Comparison of ENCODE assay signal across 2 fruit fly cellular contexts in genomic region chr3L:1247627-1248295, dm6.
TF ChIP-seq lines count a peak whose summit lies in the region.

Gene Psf1, minus strand, starts transcription at chr3L:1247677.
Gene Sac1, plus strand, starts transcription at chr3L:1247817.

TF ChIP-seq in whole organism, embryonic, 481 proteins besides CTCF, POLR2A, EP300 and RAD21 (continued from another document and continues in another):
- TF ChIP-seq B-H2 (GFP tag; optimal IDR thresholded peaks at IDR 0.05; lab: Kevin White, UChicago) (no peak), CG10462 (GFP tag; optimal IDR thresholded peaks at IDR 0.05; lab: Kevin White, UChicago) (no peak), CG4730 (GFP tag; IDR thresholded peaks at IDR 0.05; lab: Robert Waterston, UW) (no peak), CG14050 (GFP tag; IDR thresholded peaks at IDR 0.05; lab: Robert Waterston, UW) (no peak), HLHmδ (GFP tag; optimal IDR thresholded peaks at IDR 0.05; lab: Kevin White, UChicago) (no peak), Opbp (GFP tag; IDR thresholded peaks at IDR 0.05; lab: Robert Waterston, UW; ENCODE audit: partially characterized antibody) (peak; percentile 73), CG43689 (GFP tag; IDR thresholded peaks at IDR 0.05; lab: Robert Waterston, UW) (no peak), B-H1 (GFP tag; IDR thresholded peaks at IDR 0.05; lab: Robert Waterston, UW) (no peak), C15 (GFP tag; IDR thresholded peaks at IDR 0.05; lab: Robert Waterston, UW) (no peak), CG7372 (GFP tag; IDR thresholded peaks at IDR 0.05; lab: Robert Waterston, UW) (no peak), bsh (GFP tag; optimal IDR thresholded peaks at IDR 0.05; lab: Kevin White, UChicago) (peak in 1 of 2 experiments; percentile 22), peb (GFP tag; IDR thresholded peaks at IDR 0.05; lab: Robert Waterston, UW) (no peak), aop (GFP tag; IDR thresholded peaks at IDR 0.05; lab: Robert Waterston, UW) (no peak), gcm (GFP tag; optimal IDR thresholded peaks at IDR 0.05; lab: Kevin White, UChicago) (no peak), vnd (GFP tag; IDR thresholded peaks at IDR 0.05; lab: Robert Waterston, UW; ENCODE audit: partially characterized antibody) (peak; percentile 82), CG11398 (GFP tag; optimal IDR thresholded peaks at IDR 0.05; lab: Kevin White, UChicago) (no peak), corto (GFP tag; optimal IDR thresholded peaks at IDR 0.05; lab: Kevin White, UChicago) (no peak), CG2199 (GFP tag; IDR thresholded peaks at IDR 0.05; lab: Robert Waterston, UW) (no peak), CG2678 (tag; optimal IDR thresholded peaks at IDR 0.05; lab: Kevin White, UChicago) (peak; percentile 48), Hmx (GFP tag; optimal IDR thresholded peaks at IDR 0.05; lab: Kevin White, UChicago) (no peak), sna (GFP tag; IDR thresholded peaks at IDR 0.05; lab: Robert Waterston, UW; ENCODE audit: partially characterized antibody) (peak; percentile 86), CG9932 (GFP tag; IDR thresholded peaks at IDR 0.05; lab: Robert Waterston, UW) (peak; percentile 68; the same call in 1 of the 2 replicates), CG2875 (GFP tag; optimal IDR thresholded peaks at IDR 0.05; lab: Kevin White, UChicago) (no peak), CG17912 (GFP tag; optimal IDR thresholded peaks at IDR 0.05; lab: Kevin White, UChicago) (no peak), ro (GFP tag; IDR thresholded peaks at IDR 0.05; lab: Robert Waterston, UW) (no peak), CG14965 (GFP tag; optimal IDR thresholded peaks at IDR 0.05; lab: Kevin White, UChicago; ENCODE audit: borderline replicate concordance) (no peak), run (tag; optimal IDR thresholded peaks at IDR 0.05; lab: Kevin White, UChicago) (no peak), gsb-n (tag; optimal IDR thresholded peaks at IDR 0.05; lab: Kevin White, UChicago) (no peak), lilli (GFP tag; optimal IDR thresholded peaks at IDR 0.05; lab: Kevin White, UChicago) (peak; percentile 76), p53 (GFP tag; optimal IDR thresholded peaks at IDR 0.05; lab: Kevin White, UChicago) (peak; percentile 17), jumu (GFP tag; optimal IDR thresholded peaks at IDR 0.05; lab: Kevin White, UChicago) (peak; percentile 57), CG7839 (tag; optimal IDR thresholded peaks at IDR 0.05; lab: Kevin White, UChicago) (peak; percentile 36), CG4360 (GFP tag; IDR thresholded peaks at IDR 0.05; lab: Robert Waterston, UW) (no peak), CG13624 (GFP tag; optimal IDR thresholded peaks at IDR 0.05; lab: Kevin White, UChicago) (peak; percentile 73), CG9437 (GFP tag; optimal IDR thresholded peaks at IDR 0.05; lab: Kevin White, UChicago) (peak; percentile 50), Bgb (GFP tag; IDR thresholded peaks at IDR 0.05; lab: Robert Waterston, UW; ENCODE audit: partially characterized antibody) (peak; percentile 78), ken (GFP tag; IDR thresholded peaks at IDR 0.05; lab: Robert Waterston, UW) (no peak; the same call in 2 of the 3 replicates), bbx (GFP tag; IDR thresholded peaks at IDR 0.05; lab: Robert Waterston, UW; ENCODE audit: partially characterized antibody) (peak; percentile 68), Asciz (GFP tag; optimal IDR thresholded peaks at IDR 0.05; lab: Kevin White, UChicago) (no peak), fd96Cb (tag; optimal IDR thresholded peaks at IDR 0.05; lab: Kevin White, UChicago) (no peak), ara (GFP tag; IDR thresholded peaks at IDR 0.05; lab: Robert Waterston, UW) (no peak), CG17802 (tag; optimal IDR thresholded peaks at IDR 0.05; lab: Kevin White, UChicago) (peak; percentile 74), nau (GFP tag; optimal IDR thresholded peaks at IDR 0.05; lab: Kevin White, UChicago) (no peak), Poxn (GFP tag; IDR thresholded peaks at IDR 0.05; lab: Robert Waterston, UW) (no peak), CG5953 (GFP tag; IDR thresholded peaks at IDR 0.05; lab: Robert Waterston, UW) (no peak), CG32772 (GFP tag; IDR thresholded peaks at IDR 0.05; lab: Robert Waterston, UW) (no peak), Scr (GFP tag; IDR thresholded peaks at IDR 0.05; lab: Robert Waterston, UW; ENCODE audit: partially characterized antibody) (peak; percentile 95), Chrac-16 (GFP tag; optimal IDR thresholded peaks at IDR 0.05; lab: Kevin White, UChicago) (peak; percentile 51), h (optimal IDR thresholded peaks at IDR 0.05; lab: Kevin White, UChicago) (no peak), insv (GFP tag; optimal IDR thresholded peaks at IDR 0.05; lab: Kevin White, UChicago) (peak in 1 of 2 experiments; percentile 27), CG12155 (GFP tag; optimal IDR thresholded peaks at IDR 0.05; lab: Kevin White, UChicago) (peak; percentile 70), klu (GFP tag; IDR thresholded peaks at IDR 0.05; lab: Robert Waterston, UW) (no peak; the same call in 1 of the 2 replicates), CG13123 (GFP tag; optimal IDR thresholded peaks at IDR 0.05; lab: Kevin White, UChicago) (no peak), CG16813 (GFP tag; IDR thresholded peaks at IDR 0.05; lab: Robert Waterston, UW; ENCODE audit: partially characterized antibody) (peak; percentile 91), pan (optimal IDR thresholded peaks at IDR 0.05; lab: Kevin White, UChicago) (no peak), pan (GFP tag; optimal IDR thresholded peaks at IDR 0.05 in 1 of 2, IDR thresholded peaks at IDR 0.05 in 1 of 2) (peak in 1 of 2 experiments; percentile 13), Nf-YB (GFP tag; optimal IDR thresholded peaks at IDR 0.05; lab: Kevin White, UChicago) (no peak), ap (GFP tag; IDR thresholded peaks at IDR 0.05; lab: Robert Waterston, UW) (no peak), oc (tag; optimal IDR thresholded peaks at IDR 0.05; lab: Kevin White, UChicago) (no peak), lab (GFP tag; optimal IDR thresholded peaks at IDR 0.05; lab: Kevin White, UChicago) (peak; percentile 49), CG9817 (tag; optimal IDR thresholded peaks at IDR 0.05; lab: Kevin White, UChicago) (peak; percentile 57), CG16779 (GFP tag; IDR thresholded peaks at IDR 0.05; lab: Robert Waterston, UW) (no peak), ftz-f1 (GFP tag; optimal IDR thresholded peaks at IDR 0.05; lab: Kevin White, UChicago) (no peak), Mes4 (GFP tag; optimal IDR thresholded peaks at IDR 0.05; lab: Kevin White, UChicago) (peak; percentile 35), CG11085 (GFP tag; IDR thresholded peaks at IDR 0.05; lab: Robert Waterston, UW) (no peak; the same call in 1 of the 2 replicates), Rx (GFP tag; IDR thresholded peaks at IDR 0.05; lab: Robert Waterston, UW) (no peak)

TF ChIP-seq in whole organism, prepupa, 60 proteins besides CTCF, POLR2A, EP300 and RAD21 (continued from another document):
- peak; percentile 32 for TF ChIP-seq lz (GFP tag; optimal IDR thresholded peaks at IDR 0.05; lab: Kevin White, UChicago)
- peak; percentile 35 for TF ChIP-seq CG32006 (GFP tag; optimal IDR thresholded peaks at IDR 0.05; lab: Kevin White, UChicago)
- no peak for TF ChIP-seq Eip75B (GFP tag; optimal IDR thresholded peaks at IDR 0.05; lab: Kevin White, UChicago)
- peak; percentile 72 for TF ChIP-seq Hr39 (GFP tag; optimal IDR thresholded peaks at IDR 0.05; lab: Kevin White, UChicago)
- TF ChIP-seq CG6808 (GFP tag; optimal IDR thresholded peaks at IDR 0.05; lab: Kevin White, UChicago): no peak
- peak; percentile 50 for TF ChIP-seq pdm3 (GFP tag; optimal IDR thresholded peaks at IDR 0.05; lab: Kevin White, UChicago)
- no peak for TF ChIP-seq dsx (GFP tag; optimal IDR thresholded peaks at IDR 0.05; lab: Kevin White, UChicago; ENCODE audit: poor library complexity, severe bottlenecking)
- TF ChIP-seq CG6792 (GFP tag; optimal IDR thresholded peaks at IDR 0.05; lab: Kevin White, UChicago): no peak
- peak; percentile 27 for TF ChIP-seq topi (GFP tag; optimal IDR thresholded peaks at IDR 0.05; lab: Kevin White, UChicago)
- peak; percentile 34 for TF ChIP-seq CG10631 (GFP tag; optimal IDR thresholded peaks at IDR 0.05; lab: Kevin White, UChicago)
- peak; percentile 48 for TF ChIP-seq esn (GFP tag; optimal IDR thresholded peaks at IDR 0.05; lab: Kevin White, UChicago)
- TF ChIP-seq CG9139 (GFP tag; optimal IDR thresholded peaks at IDR 0.05; lab: Kevin White, UChicago): no peak
- no peak for TF ChIP-seq CG6854 (GFP tag; optimal IDR thresholded peaks at IDR 0.05; lab: Kevin White, UChicago)
- TF ChIP-seq cyc (GFP tag; optimal IDR thresholded peaks at IDR 0.05; lab: Kevin White, UChicago): peak; percentile 54
- peak; percentile 4 for TF ChIP-seq Sox15 (GFP tag; optimal IDR thresholded peaks at IDR 0.05; lab: Kevin White, UChicago)
- no peak for TF ChIP-seq salr (GFP tag; optimal IDR thresholded peaks at IDR 0.05; lab: Kevin White, UChicago)
- TF ChIP-seq CG34406 (GFP tag; optimal IDR thresholded peaks at IDR 0.05; lab: Kevin White, UChicago): peak; percentile 7
- peak; percentile 57 for TF ChIP-seq Sox14 (GFP tag; optimal IDR thresholded peaks at IDR 0.05; lab: Kevin White, UChicago)
- TF ChIP-seq net (GFP tag; optimal IDR thresholded peaks at IDR 0.05; lab: Kevin White, UChicago): no peak
- TF ChIP-seq Ets21C (GFP tag; optimal IDR thresholded peaks at IDR 0.05; lab: Kevin White, UChicago): peak; percentile 48
- TF ChIP-seq CG7368 (GFP tag; optimal IDR thresholded peaks at IDR 0.05; lab: Kevin White, UChicago): no peak
- peak; percentile 45 for TF ChIP-seq acj6 (GFP tag; optimal IDR thresholded peaks at IDR 0.05; lab: Kevin White, UChicago)
- TF ChIP-seq CG3032 (tag; optimal IDR thresholded peaks at IDR 0.05; lab: Kevin White, UChicago): peak; percentile 58
